Fruit fly (Drosophila melanogaster): ENCODE measurements around the gene Prosalpha4.
A peak's percentile ranks its signal among the peaks of the same experiment; 100 is the strongest.

Gene Prosalpha4

dm6 chrX:16277878-16278506 is 1.9 kb downstream of the Prosalpha4 start, which contains the start of gene eas:
Gene eas, plus strand, starts transcription at chrX:16278328.
- TF ChIP-seq Fer1 (GFP tag; optimal IDR thresholded peaks at IDR 0.05) (no peak), crc (GFP tag; optimal IDR thresholded peaks at IDR 0.05) (no peak), Dip2 (GFP tag; IDR thresholded peaks at IDR 0.05) (no peak), hth (optimal IDR thresholded peaks at IDR 0.05) (no peak), fu2 (GFP tag; optimal IDR thresholded peaks at IDR 0.05) (no peak), CG10147 (GFP tag; optimal IDR thresholded peaks at IDR 0.05) (no peak), CG10979 (tag; optimal IDR thresholded peaks at IDR 0.05) (no peak), pros (GFP tag; optimal IDR thresholded peaks at IDR 0.05) (no peak), pum (GFP tag; optimal IDR thresholded peaks at IDR 0.05) (no peak), CG16779 (GFP tag; IDR thresholded peaks at IDR 0.05) (no peak), tin (GFP tag; optimal IDR thresholded peaks at IDR 0.05) (peak; percentile 36), CG5953 (GFP tag; IDR thresholded peaks at IDR 0.05) (no peak), CG10543 (GFP tag; optimal IDR thresholded peaks at IDR 0.05) (no peak), Gsc (GFP tag; IDR thresholded peaks at IDR 0.05) (no peak), phol (tag; optimal IDR thresholded peaks at IDR 0.05) (no peak), CG9817 (tag; optimal IDR thresholded peaks at IDR 0.05) (no peak), CG10565 (GFP tag; optimal IDR thresholded peaks at IDR 0.05) (no peak), CG14014 (GFP tag; IDR thresholded peaks at IDR 0.05) (no peak), trem (tag; optimal IDR thresholded peaks at IDR 0.05) (peak; percentile 48), Dek (tag; optimal IDR thresholded peaks at IDR 0.05) (no peak), CG11504 (tag; optimal IDR thresholded peaks at IDR 0.05) (peak; percentile 3), Drgx (GFP tag; IDR thresholded peaks at IDR 0.05) (no peak), tx (GFP tag; optimal IDR thresholded peaks at IDR 0.05) (no peak), btn (GFP tag; optimal IDR thresholded peaks at IDR 0.05) (no peak), exex (tag; optimal IDR thresholded peaks at IDR 0.05) (no peak), CG9932 (GFP tag; IDR thresholded peaks at IDR 0.05) (peak; percentile 56), Hr3 (GFP tag; optimal IDR thresholded peaks at IDR 0.05) (no peak), Hey (tag; optimal IDR thresholded peaks at IDR 0.05) (no peak), trh (GFP tag; optimal IDR thresholded peaks at IDR 0.05) (no peak), Fer3 (tag; optimal IDR thresholded peaks at IDR 0.05) (no peak), da (GFP tag; optimal IDR thresholded peaks at IDR 0.05) (no peak), dimm (GFP tag; IDR thresholded peaks at IDR 0.05) (no peak), CG13894 (tag; optimal IDR thresholded peaks at IDR 0.05) (peak; percentile 61), CG9215 (GFP tag; IDR thresholded peaks at IDR 0.05) (0 out of 2 replicates have a peak, but pooled peaks have one; percentile 21), CG4820 (GFP tag; optimal IDR thresholded peaks at IDR 0.05) (no peak), CG9727 (GFP tag; optimal IDR thresholded peaks at IDR 0.05) (no peak), CG10321 (GFP tag; IDR thresholded peaks at IDR 0.05) (no peak), CG2120 (GFP tag; optimal IDR thresholded peaks at IDR 0.05) (peak; percentile 30), jigr1 (GFP tag; IDR thresholded peaks at IDR 0.05) (no peak), cad (GFP tag; optimal IDR thresholded peaks at IDR 0.05) (no peak), Dfd (GFP tag; optimal IDR thresholded peaks at IDR 0.05) (no peak), Hmr (GFP tag; optimal IDR thresholded peaks at IDR 0.05) (peak; percentile 25), lmd (GFP tag; IDR thresholded peaks at IDR 0.05) (no peak), h (optimal IDR thresholded peaks at IDR 0.05) (no peak), CG15011 (GFP tag; optimal IDR thresholded peaks at IDR 0.05) (no peak), pb (GFP tag; optimal IDR thresholded peaks at IDR 0.05) (no peak), CG10462 (GFP tag; optimal IDR thresholded peaks at IDR 0.05) (no peak), CG4360 (GFP tag; IDR thresholded peaks at IDR 0.05) (no peak), Gug (GFP tag; IDR thresholded peaks at IDR 0.05) (no peak), CG17361 (GFP tag; IDR thresholded peaks at IDR 0.05) (no peak), CG12299 (tag; optimal IDR thresholded peaks at IDR 0.05) (no peak), CG14860 (GFP tag; IDR thresholded peaks at IDR 0.05; ENCODE audit: partially characterized antibody) (peak; percentile 59), p53 (GFP tag; optimal IDR thresholded peaks at IDR 0.05) (peak; percentile 44)
